Worm (Caenorhabditis elegans) whole organism, L4 larva: ENCODE results near the gene rfip-2.

Experiments used
- ceh-28 ChIP-seq: fragments of 150-350 bp; optimal IDR thresholded peaks from 2 replicates; lab custom pipeline; 2014; ENCODE audit warnings: missing biosample characterization, missing genetic modification reagents, missing genetic modification characterization
- egl-27 ChIP-seq: sonication (generic microtip); optimal IDR thresholded peaks from 3 replicates; lab custom pipeline; 2017; ENCODE audit warnings: missing biosample characterization, missing genetic modification reagents, missing genetic modification characterization
- mxl-2 ChIP-seq: fragments of 200-800 bp; sonication (Bioruptor generic); conservative IDR thresholded peaks from 2 replicates; pipeline ENCODE4 v1.3.6; 2022; ENCODE audit warnings: missing genetic modification reagents, missing genetic modification characterization, missing compliant biosample characterization
- nhr-25 ChIP-seq: sonication (generic microtip); optimal IDR thresholded peaks from 2 replicates; lab custom pipeline; 2017; ENCODE audit warnings: missing genetic modification characterization, mild to moderate bottlenecking, missing compliant biosample characterization, antibody characterized with exemption, moderate library complexity, borderline replicate concordance; ENCODE audit not compliant: insufficient read depth
- skn-1 ChIP-seq: fragments of 150-350 bp; optimal IDR thresholded peaks from 2 replicates; lab custom pipeline; 2014; ENCODE audit warnings: missing biosample characterization, missing genetic modification characterization
- snpc-4 ChIP-seq: fragments of 150-350 bp; optimal IDR thresholded peaks from 2 replicates; lab custom pipeline; 2014; ENCODE audit warnings: missing biosample characterization, missing genetic modification characterization
- unc-130 ChIP-seq: sonication (generic microtip); optimal IDR thresholded peaks from 2 replicates; lab custom pipeline; 2016; ENCODE audit warnings: missing genetic modification reagents, missing genetic modification characterization, missing compliant biosample characterization
- unc-39 ChIP-seq: sonication (generic microtip); optimal IDR thresholded peaks from 2 replicates; lab custom pipeline; 2017; ENCODE audit warnings: missing biosample characterization, missing genetic modification characterization
- unc-62 ChIP-seq, 3 experiments: fragments of 150-350 bp in 1 of 3; sonication (generic microtip); optimal IDR thresholded peaks in 2 of 3; peaks in 1 of 3; 1 replicate in 1 of 3; 2 replicates in 2 of 3; lab custom pipeline; 2014 to 2017; ENCODE audit warnings: missing biosample characterization in 3 of 3, missing genetic modification characterization in 3 of 3, missing genetic modification reagents in 3 of 3, missing genotype in 1 of 3

ce11 chrII:729931-730330, 6.3 kb downstream of the rfip-2 start:
- TF ChIP-seq snpc-4 (no peak), nhr-25 (tag; lab: Kevin White, UChicago) (no peak), ceh-28 (tag; lab: Kevin White, UChicago) (no peak), unc-62 (GFP tag; optimal IDR thresholded peaks at IDR 0.05 in 1 of 2; lab: Kevin White, UChicago) (no peak), unc-62 (tag; optimal IDR thresholded peaks at IDR 0.05; lab: Kevin White, UChicago) (no peak), egl-27 (no peak), mxl-2 (GFP tag; lab: Robert Waterston, UW) (no peak), skn-1 (tag; lab: Kevin White, UChicago) (no peak), unc-130 (no peak), unc-39 (tag; lab: Kevin White, UChicago) (no peak)
